Worm (Caenorhabditis elegans): ENCODE results near the gene ugt-29.

Gene ugt-29

ce11 chrV:657678-658077 is 41.7 kb downstream of the ugt-29 start, which contains the start of gene srh-246:
TSS of gene srh-246 (minus strand) at chrV:657778.
- TF ChIP-seq lin-32 (GFP tag; optimal IDR thresholded peaks at IDR 0.05): no peak
- TF ChIP-seq hlh-1 (tag; optimal IDR thresholded peaks at IDR 0.05): no peak
- no peak for TF ChIP-seq unc-120 (tag; optimal IDR thresholded peaks at IDR 0.05; ENCODE audit: poor library complexity, severe bottlenecking)
- TF ChIP-seq ceh-39 (tag; optimal IDR thresholded peaks at IDR 0.05): no peak
- no peak for TF ChIP-seq elt-3 (tag; optimal IDR thresholded peaks at IDR 0.05)

DNA sequence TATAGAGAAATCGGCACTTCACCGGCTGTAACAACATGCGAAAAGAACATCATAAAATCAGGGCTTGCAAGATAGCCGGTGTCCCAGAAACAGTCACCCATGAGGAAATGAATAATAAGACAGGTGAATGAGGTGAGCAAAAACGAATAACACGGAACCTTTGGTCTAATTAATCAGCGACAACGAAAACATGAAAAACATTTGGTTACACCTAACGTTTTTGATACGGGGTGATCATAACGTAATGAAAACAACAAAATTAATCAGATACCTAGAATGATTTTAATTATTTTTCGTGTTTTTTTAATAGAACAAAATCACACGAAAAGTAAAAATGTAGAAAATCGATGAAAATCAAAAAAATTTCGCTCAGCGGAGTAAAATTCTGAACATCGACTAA is 43.6 kb downstream of the ugt-29 start, which contains the start of gene srh-245:
srh-245 (minus strand) TSS at position 101 of the 400 bp plus-strand sequence.
- TF ChIP-seq cnd-1 (tag; optimal IDR thresholded peaks at IDR 0.05) (no peak), nhr-2 (tag; optimal IDR thresholded peaks at IDR 0.05) (no peak), nhr-12 (tag; optimal IDR thresholded peaks at IDR 0.05) (no peak), drap-1 (GFP tag; optimal IDR thresholded peaks at IDR 0.05) (no peak), lsy-2 (tag; optimal IDR thresholded peaks at IDR 0.05) (no peak), pha-4 (tag; optimal IDR thresholded peaks at IDR 0.05) (no peak), nhr-237 (tag; optimal IDR thresholded peaks at IDR 0.05) (no peak), elt-3 (tag; optimal IDR thresholded peaks at IDR 0.05) (no peak), nhr-76 (tag; optimal IDR thresholded peaks at IDR 0.05) (no peak), elt-1 (tag; optimal IDR thresholded peaks at IDR 0.05; ENCODE audit: borderline replicate concordance, insufficient read depth) (no peak), lin-13 (tag; optimal IDR thresholded peaks at IDR 0.05) (no peak), lin-32 (GFP tag; optimal IDR thresholded peaks at IDR 0.05) (no peak), bed-3 (GFP tag; optimal IDR thresholded peaks at IDR 0.05) (no peak), blmp-1 (tag; optimal IDR thresholded peaks at IDR 0.05) (no peak)

DNA sequence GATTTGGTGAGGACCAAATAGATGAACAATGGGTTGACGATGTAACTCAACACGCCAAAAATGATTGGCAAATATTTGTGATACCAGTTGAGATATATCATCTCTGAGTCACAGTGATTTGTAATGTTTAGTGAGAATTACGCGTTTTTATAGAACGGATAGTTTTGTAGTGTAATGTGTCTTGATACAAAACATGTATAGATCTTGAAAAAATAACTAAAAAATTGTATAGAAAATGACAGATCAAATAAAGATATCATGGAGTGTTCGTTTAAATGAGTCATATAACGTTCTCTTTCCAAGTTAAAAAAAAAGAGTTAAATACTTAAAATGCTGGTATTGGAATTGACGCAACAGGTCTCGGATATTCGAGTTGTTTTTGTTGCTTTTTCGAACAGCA is 45.0 kb downstream of the ugt-29 start, which contains the start of gene srj-6:
srj-6 (minus strand) TSS at position 101 of the 400 bp plus-strand sequence.
- no peak for TF ChIP-seq ham-2 (GFP tag; optimal IDR thresholded peaks at IDR 0.05)
- TF ChIP-seq nhr-28 (tag; optimal IDR thresholded peaks at IDR 0.05): no peak
- TF ChIP-seq sptf-1 (tag; optimal IDR thresholded peaks at IDR 0.05): no peak
- no peak for TF ChIP-seq nhr-237 (tag; optimal IDR thresholded peaks at IDR 0.05)

- no peak for TF ChIP-seq sem-2 (GFP tag; optimal IDR thresholded peaks at IDR 0.05)
- TF ChIP-seq snpc-4 (tag; optimal IDR thresholded peaks at IDR 0.05): no peak
- no peak for TF ChIP-seq nhr-12 (tag; optimal IDR thresholded peaks at IDR 0.05)
- TF ChIP-seq lsy-2 (tag; optimal IDR thresholded peaks at IDR 0.05): no peak
- TF ChIP-seq unc-39 (tag; optimal IDR thresholded peaks at IDR 0.05): no peak
- no peak for TF ChIP-seq ces-1 (GFP tag; optimal IDR thresholded peaks at IDR 0.05)
- TF ChIP-seq ham-2 (GFP tag; optimal IDR thresholded peaks at IDR 0.05): no peak
- no peak for TF ChIP-seq lin-32 (GFP tag; optimal IDR thresholded peaks at IDR 0.05)
- no peak for TF ChIP-seq blmp-1 (tag; optimal IDR thresholded peaks at IDR 0.05)
- no peak for TF ChIP-seq hlh-1 (tag; optimal IDR thresholded peaks at IDR 0.05)
- TF ChIP-seq nhr-237 (tag; optimal IDR thresholded peaks at IDR 0.05): no peak
- TF ChIP-seq flh-1 (GFP tag; optimal IDR thresholded peaks at IDR 0.05): no peak
- no peak for TF ChIP-seq ceh-39 (tag; optimal IDR thresholded peaks at IDR 0.05)
These were observed 46.4 kb downstream of the ugt-29 start, which contains the start of gene srj-5 for ce11 chrV:652940-653339. TSS of gene srj-5 (minus strand) at chrV:653040.

DNA sequence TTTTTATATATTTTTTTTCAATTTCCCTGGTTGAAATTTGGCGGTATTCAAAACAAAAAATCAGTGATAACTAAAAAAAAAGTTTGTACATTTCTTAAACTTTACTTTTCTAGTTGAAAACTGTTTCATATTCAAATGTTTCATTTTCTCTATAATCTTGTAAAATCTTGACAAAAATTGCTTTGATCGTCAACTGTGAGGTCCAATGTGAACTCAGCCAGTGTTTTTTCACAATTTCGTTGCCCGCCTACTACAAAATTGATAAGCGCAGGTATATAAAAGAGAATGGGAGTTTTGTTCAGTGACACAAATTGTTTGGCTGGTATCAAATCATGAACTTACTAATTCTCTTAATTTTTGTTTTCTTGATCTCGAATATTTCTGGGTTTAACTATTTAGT is 52.5 kb downstream of the ugt-29 start, which contains the start of gene ugt-42:
ugt-42 (plus strand) TSS at position 301 of the 400 bp plus-strand sequence.
- TF ChIP-seq blmp-1 (tag; optimal IDR thresholded peaks at IDR 0.05) (no peak), zip-8 (tag; optimal IDR thresholded peaks at IDR 0.05) (no peak), bed-3 (GFP tag; optimal IDR thresholded peaks at IDR 0.05) (no peak), lin-32 (GFP tag; optimal IDR thresholded peaks at IDR 0.05) (no peak), drap-1 (GFP tag; optimal IDR thresholded peaks at IDR 0.05) (no peak), mep-1 (tag; optimal IDR thresholded peaks at IDR 0.05) (no peak), M03D4.4 (tag; optimal IDR thresholded peaks at IDR 0.05) (no peak), flh-1 (GFP tag; optimal IDR thresholded peaks at IDR 0.05) (no peak), ceh-39 (tag; optimal IDR thresholded peaks at IDR 0.05) (no peak), ham-2 (GFP tag; optimal IDR thresholded peaks at IDR 0.05) (no peak), ces-1 (GFP tag; optimal IDR thresholded peaks at IDR 0.05) (no peak), ceh-43 (GFP tag; optimal IDR thresholded peaks at IDR 0.05) (no peak), elt-1 (tag; optimal IDR thresholded peaks at IDR 0.05; ENCODE audit: borderline replicate concordance, insufficient read depth) (no peak)
